Worm (Caenorhabditis elegans) whole organism, mixed stage, embryonic: ENCODE results near the gene T19D12.5.

ENCODE experiments used
- bed-3 ChIP-seq: fragments of 200-800 bp; sonication (Bioruptor generic); optimal IDR thresholded peaks from 3 replicates; lab custom pipeline; 2018; ENCODE audit warnings: mild to moderate bottlenecking, missing genetic modification characterization, moderate library complexity, missing compliant biosample characterization
- ces-1 ChIP-seq: fragments of 150-350 bp; optimal IDR thresholded peaks from 2 replicates; lab custom pipeline; 2014; ENCODE audit warnings: missing biosample characterization, missing genetic modification reagents, missing genetic modification characterization
- elt-3 ChIP-seq: fragments of 150-350 bp; optimal IDR thresholded peaks from 2 replicates; lab custom pipeline; 2014; ENCODE audit warnings: missing biosample characterization, missing genetic modification characterization
- hlh-1 ChIP-seq: fragments of 150-350 bp; optimal IDR thresholded peaks from 2 replicates; lab custom pipeline; 2014; ENCODE audit warnings: missing biosample characterization, missing genetic modification reagents, missing genetic modification characterization
- nhr-12 ChIP-seq: fragments of 150-350 bp; optimal IDR thresholded peaks from 2 replicates; lab custom pipeline; 2014; ENCODE audit warnings: missing biosample characterization, missing genetic modification characterization
- nhr-237 ChIP-seq: fragments of 150-350 bp; optimal IDR thresholded peaks from 2 replicates; lab custom pipeline; 2014; ENCODE audit warnings: missing biosample characterization, missing genetic modification characterization
- pha-4 ChIP-seq: fragments of 150-350 bp; optimal IDR thresholded peaks from 2 replicates; lab custom pipeline; 2018; ENCODE audit warnings: missing biosample characterization, missing genetic modification reagents, missing genetic modification characterization
- snpc-4 ChIP-seq: fragments of 150-350 bp; optimal IDR thresholded peaks from 2 replicates; lab custom pipeline; 2014; ENCODE audit warnings: missing biosample characterization, missing genetic modification characterization
- sptf-1 ChIP-seq: sonication (generic microtip); optimal IDR thresholded peaks from 2 replicates; lab custom pipeline; 2017; ENCODE audit warnings: mild to moderate bottlenecking, missing genetic modification characterization, moderate library complexity, missing compliant biosample characterization
- unc-120 ChIP-seq: sonication (generic microtip); optimal IDR thresholded peaks from 2 replicates; lab custom pipeline; 2017; ENCODE audit warnings: missing genetic modification characterization, missing compliant biosample characterization; ENCODE audit not compliant: poor library complexity, severe bottlenecking
- unc-62 ChIP-seq: fragments of 150-350 bp; optimal IDR thresholded peaks from 2 replicates; lab custom pipeline; 2014; ENCODE audit warnings: missing biosample characterization, missing genetic modification reagents, missing genetic modification characterization
- ztf-11 ChIP-seq: fragments of 150-350 bp; optimal IDR thresholded peaks from 2 replicates; lab custom pipeline; 2014; ENCODE audit warnings: missing biosample characterization, missing genetic modification characterization

ce11 chrII:6608626-6609025 lies 27.4 kb downstream of the T19D12.5 start:
- TF ChIP-seq nhr-237 (tag; lab: Kevin White, UChicago): no peak
- TF ChIP-seq bed-3: no peak
- TF ChIP-seq hlh-1: no peak
- no peak for TF ChIP-seq unc-62
- no peak for TF ChIP-seq nhr-12 (tag; lab: Kevin White, UChicago)
- TF ChIP-seq ztf-11 (tag; lab: Kevin White, UChicago): no peak
- TF ChIP-seq ces-1 (GFP tag; lab: Kevin White, UChicago): no peak
- no peak for TF ChIP-seq sptf-1 (tag; lab: Kevin White, UChicago)
- TF ChIP-seq snpc-4 (tag; lab: Kevin White, UChicago): no peak
- TF ChIP-seq elt-3 (tag; lab: Kevin White, UChicago): no peak
- no peak for TF ChIP-seq unc-120 (tag; lab: Kevin White, UChicago)
- TF ChIP-seq pha-4: no peak
